Worm (Caenorhabditis elegans): ENCODE measurements around the gene C06H5.11.

Gene C06H5.11

DNA sequence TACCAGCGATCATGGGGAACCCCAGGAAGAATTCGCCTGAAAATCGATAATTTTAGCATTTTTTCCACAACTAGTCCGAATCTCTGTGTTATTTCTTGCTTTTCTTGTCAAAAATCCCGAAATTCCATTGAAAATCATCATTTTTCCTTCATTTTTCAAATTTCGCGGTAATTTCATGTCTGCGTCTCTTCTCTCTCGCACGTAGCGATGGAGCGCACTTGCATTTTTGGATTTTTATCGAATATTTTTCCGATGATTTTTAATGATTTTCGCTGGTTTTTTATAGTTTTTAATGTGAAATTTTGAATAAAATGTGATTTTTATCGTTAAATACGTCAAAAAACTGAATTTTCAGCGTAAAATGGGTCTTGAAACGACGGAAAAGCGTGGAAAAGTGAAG lies 27.6 kb upstream of the C06H5.11 start, which contains the start of gene E01B7.2 (continued):
- TF ChIP-seq sptf-2 (GFP tag; optimal IDR thresholded peaks at IDR 0.05) (no peak), B0035.1 (tag; optimal IDR thresholded peaks at IDR 0.05) (no peak), F23B12.7 (tag; optimal IDR thresholded peaks at IDR 0.05; ENCODE audit: insufficient read depth) (peak; percentile 60), snpc-1.1 (tag; optimal IDR thresholded peaks at IDR 0.05; ENCODE audit: insufficient read depth) (no peak), F10E7.11 (tag; optimal IDR thresholded peaks at IDR 0.05) (no peak), F57C9.4 (tag; optimal IDR thresholded peaks at IDR 0.05) (no peak), lin-26 (GFP tag; IDR thresholded peaks at IDR 0.05) (no peak), lag-1 (GFP tag; IDR thresholded peaks at IDR 0.05) (no peak)

DNA sequence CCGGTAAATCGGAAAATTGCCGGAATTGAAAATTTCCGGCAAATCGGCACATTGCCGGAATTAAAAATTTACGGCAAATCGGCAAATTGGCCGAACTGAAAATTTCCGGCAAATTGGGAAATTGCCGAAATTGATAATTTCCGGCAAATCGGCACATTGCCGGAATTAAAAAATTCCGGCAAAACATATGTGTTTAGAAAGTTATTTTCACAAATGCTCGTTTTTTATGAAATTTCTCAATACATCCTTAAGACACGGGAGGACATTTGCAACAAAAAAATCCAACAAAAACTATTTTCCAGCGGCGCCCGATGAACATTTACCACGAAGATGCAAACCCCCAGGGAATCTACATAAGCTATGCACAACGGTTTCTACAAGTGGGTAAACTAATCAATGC lies 24.9 kb upstream of the C06H5.11 start, which contains the start of gene C06H5.8:
C06H5.8 (plus strand) TSS at position 301 of the 400 bp plus-strand sequence.
- TF ChIP-seq nhr-120 (GFP tag; IDR thresholded peaks at IDR 0.05) (no peak), repo-1 (tag; optimal IDR thresholded peaks at IDR 0.05) (no peak), nfya-2 (GFP tag; IDR thresholded peaks at IDR 0.05) (no peak), lag-1 (GFP tag; IDR thresholded peaks at IDR 0.05) (no peak), T26A5.8 (tag; optimal IDR thresholded peaks at IDR 0.05) (no peak), ekl-4 (GFP tag; IDR thresholded peaks at IDR 0.05) (no peak), tbx-9 (tag; optimal IDR thresholded peaks at IDR 0.05; ENCODE audit: borderline replicate concordance) (no peak), ztf-18 (tag; optimal IDR thresholded peaks at IDR 0.05) (no peak), rec-8 (tag; optimal IDR thresholded peaks at IDR 0.05) (no peak), ztf-28 (GFP tag; IDR thresholded peaks at IDR 0.05) (no peak), sdz-38 (tag; optimal IDR thresholded peaks at IDR 0.05) (no peak), ceh-58 (GFP tag; IDR thresholded peaks at IDR 0.05) (no peak), pha-4 (tag; optimal IDR thresholded peaks at IDR 0.05) (no peak), madf-3 (GFP tag; IDR thresholded peaks at IDR 0.05) (no peak), dpff-1 (tag; optimal IDR thresholded peaks at IDR 0.05) (no peak), ztf-25 (GFP tag; IDR thresholded peaks at IDR 0.05) (no peak), dpl-1 (GFP tag; optimal IDR thresholded peaks at IDR 0.05) (no peak), K12H6.12 (tag; optimal IDR thresholded peaks at IDR 0.05) (no peak), aptf-2 (GFP tag; conservative IDR thresholded peaks at IDR 0.05) (no peak)

DNA sequence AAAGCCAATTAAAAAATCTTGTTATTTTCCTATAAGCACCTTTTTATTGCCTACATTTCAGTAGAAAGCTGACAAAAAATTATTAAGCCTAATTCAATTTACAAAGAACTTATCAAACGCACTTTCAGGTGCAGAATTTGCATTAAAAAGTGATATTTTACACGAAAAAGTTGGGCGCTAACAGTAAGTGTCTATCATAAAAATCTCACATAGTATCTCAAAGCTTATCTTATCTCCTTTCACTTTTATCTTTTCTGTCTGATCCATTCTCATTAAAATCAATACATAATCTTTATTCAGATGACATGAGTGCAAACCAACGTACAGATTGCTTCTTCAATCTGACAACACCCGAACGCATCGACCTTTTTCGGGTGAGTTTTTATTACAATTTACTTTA lies 16.2 kb upstream of the C06H5.11 start, which contains the start of gene dcar-1:
dcar-1 (plus strand) TSS at position 301 of the 400 bp plus-strand sequence.
- TF ChIP-seq F52B5.7 (tag; optimal IDR thresholded peaks at IDR 0.05) (no peak), K11D2.4 (GFP tag; IDR thresholded peaks at IDR 0.05) (no peak), ceh-100 (GFP tag; IDR thresholded peaks at IDR 0.05) (no peak), him-1 (tag; optimal IDR thresholded peaks at IDR 0.05) (no peak), ztf-26 (tag; optimal IDR thresholded peaks at IDR 0.05) (no peak), nfyb-1 (GFP tag; IDR thresholded peaks at IDR 0.05) (no peak), C06A6.2 (GFP tag; conservative IDR thresholded peaks at IDR 0.05) (no peak), ztf-18 (tag; optimal IDR thresholded peaks at IDR 0.05) (no peak), K12H6.12 (tag; optimal IDR thresholded peaks at IDR 0.05) (no peak), zim-3 (tag; optimal IDR thresholded peaks at IDR 0.05) (no peak), die-1 (tag; optimal IDR thresholded peaks at IDR 0.05) (no peak), madf-3 (GFP tag; IDR thresholded peaks at IDR 0.05) (no peak), B0019.2 (GFP tag; conservative IDR thresholded peaks at IDR 0.05) (no peak), tlf-1 (GFP tag; optimal IDR thresholded peaks at IDR 0.05) (no peak), nhr-120 (GFP tag; IDR thresholded peaks at IDR 0.05) (no peak)

Data from whole organism, young adult.